Worm (Caenorhabditis elegans) whole organism, midembryonic: Measurements from ENCODE around the gene Y37E11AR.7.

ENCODE experiments used
- T22C8.4 ChIP-seq: fragments of 200-800 bp; sonication (Bioruptor generic); IDR thresholded peaks from 2 replicates; pipeline ENCODE4 v1.3.6; 2022; ENCODE audit warnings: missing genetic modification characterization, missing compliant biosample characterization
- cog-1 ChIP-seq: sonication (generic microtip); optimal IDR thresholded peaks from 2 replicates; lab custom pipeline; 2016; ENCODE audit warnings: missing genetic modification characterization, missing compliant biosample characterization
- flt-1 ChIP-seq: fragments of 200-800 bp; sonication (Bioruptor generic); IDR thresholded peaks from 2 replicates; pipeline ENCODE4 v1.3.6; 2022; ENCODE audit warnings: missing genetic modification characterization, missing compliant biosample characterization
- klf-2 ChIP-seq: fragments of 200-800 bp; sonication (Bioruptor generic); conservative IDR thresholded peaks from 2 replicates; pipeline ENCODE4 v1.3.6; 2022; ENCODE audit warnings: missing genetic modification reagents, missing genetic modification characterization, missing compliant biosample characterization
- med-1 ChIP-seq: sonication (generic microtip); optimal IDR thresholded peaks from 2 replicates; lab custom pipeline; 2017; ENCODE audit warnings: missing genetic modification characterization, mild to moderate bottlenecking, missing compliant biosample characterization, antibody characterized with exemption, missing genetic modification reagents; ENCODE audit not compliant: insufficient read depth
- ref-1 ChIP-seq: fragments of 200-800 bp; sonication (Bioruptor generic); conservative IDR thresholded peaks from 2 replicates; pipeline ENCODE4 v1.3.6; 2022; ENCODE audit warnings: missing genetic modification reagents, missing genetic modification characterization, missing compliant biosample characterization
- tab-1 ChIP-seq: fragments of 200-800 bp; sonication (Bioruptor generic); IDR thresholded peaks from 2 replicates; pipeline ENCODE4 v1.3.6; 2022; ENCODE audit warnings: missing genetic modification characterization, missing compliant biosample characterization
- ztf-23 ChIP-seq: fragments of 200-800 bp; sonication (Bioruptor generic); IDR thresholded peaks from 2 replicates; pipeline ENCODE4 v1.3.6; 2022; ENCODE audit warnings: missing genetic modification reagents, missing genetic modification characterization, missing compliant biosample characterization
- ztf-29 ChIP-seq: fragments of 200-800 bp; sonication (Bioruptor generic); IDR thresholded peaks from 2 replicates; pipeline ENCODE4 v1.3.6; 2022; ENCODE audit warnings: missing genetic modification reagents, missing genetic modification characterization, missing compliant biosample characterization

ce11 chrIV:3765457-3765856 is 10.2 kb upstream of the Y37E11AR.7 start:
- TF ChIP-seq flt-1 (GFP tag; lab: Robert Waterston, UW) (no peak), cog-1 (tag; lab: Kevin White, UChicago) (no peak), ztf-29 (GFP tag; lab: Robert Waterston, UW) (no peak), ref-1 (GFP tag; lab: Robert Waterston, UW) (no peak), klf-2 (GFP tag; lab: Robert Waterston, UW) (no peak), med-1 (no peak), ztf-23 (GFP tag; lab: Robert Waterston, UW) (no peak), tab-1 (GFP tag; lab: Robert Waterston, UW) (no peak), T22C8.4 (no peak)
